Worm (Caenorhabditis elegans): ENCODE results near the gene C44H4.4.

DNA sequence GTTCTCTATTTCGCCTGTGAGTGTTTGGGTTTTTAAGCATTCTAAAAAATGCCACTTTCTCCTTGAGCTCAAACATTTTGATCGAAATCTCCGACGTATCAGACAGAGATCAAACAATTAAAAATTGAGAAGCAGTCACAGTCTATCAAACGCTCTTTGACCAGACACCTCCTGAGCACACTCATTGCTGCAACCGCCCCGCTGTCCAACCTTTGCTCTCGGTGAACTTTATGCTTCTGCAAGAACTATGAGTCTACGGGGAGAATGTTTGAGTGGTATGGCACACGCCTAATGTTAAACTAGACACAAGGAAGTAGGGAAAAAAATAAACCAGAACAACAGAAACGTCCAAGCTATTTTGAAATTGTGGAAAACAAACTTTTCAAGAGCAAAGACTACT lies 23.7 kb downstream of the C44H4.4 start:
- TF ChIP-seq jun-1 (tag; optimal IDR thresholded peaks at IDR 0.05) (no peak), snpc-4 (tag; optimal IDR thresholded peaks at IDR 0.05) (no peak), unc-62 (GFP tag; optimal IDR thresholded peaks at IDR 0.05) (no peak), elt-1 (tag; optimal IDR thresholded peaks at IDR 0.05) (no peak), nhr-76 (tag; optimal IDR thresholded peaks at IDR 0.05) (no peak), pha-4 (tag; optimal IDR thresholded peaks at IDR 0.05) (no peak), elt-3 (tag; optimal IDR thresholded peaks at IDR 0.05) (no peak), mml-1 (tag; optimal IDR thresholded peaks at IDR 0.05) (no peak), nfya-1 (tag; optimal IDR thresholded peaks at IDR 0.05; ENCODE audit: insufficient read depth) (no peak), nhr-11 (tag; optimal IDR thresholded peaks at IDR 0.05) (no peak), ztf-4 (tag; optimal IDR thresholded peaks at IDR 0.05) (no peak), nhr-12 (tag; optimal IDR thresholded peaks at IDR 0.05) (no peak), egl-27 (tag; optimal IDR thresholded peaks at IDR 0.05) (no peak)
